Fruit fly (Drosophila melanogaster) whole organism, embryonic: ENCODE data around the gene Cap-D2.

Experiments used
- ATbp ChIP-seq: fragments of 200-800 bp; sonication (Bioruptor generic); optimal IDR thresholded peaks from 2 replicates; lab custom pipeline; 2017; ENCODE audit warnings: missing biosample characterization, mild to moderate bottlenecking, missing genetic modification characterization, missing genetic modification reagents
- Ada2b ChIP-seq: fragments of 200-800 bp; sonication (Bioruptor generic); IDR thresholded peaks from 2 replicates; pipeline ENCODE4 v1.3.6; 2022; ENCODE audit warnings: missing biosample characterization, missing genetic modification characterization
- C15 ChIP-seq: fragments of 200-800 bp; sonication (Bioruptor generic); IDR thresholded peaks from 3 replicates; pipeline ENCODE4 v1.3.6; 2022; ENCODE audit warnings: missing biosample characterization, missing genetic modification characterization
- CG10462 ChIP-seq: fragments of 200-800 bp; sonication (Bioruptor generic); optimal IDR thresholded peaks from 2 replicates; lab custom pipeline; 2016; ENCODE audit warnings: missing biosample characterization, missing genetic modification characterization
- CG12299 ChIP-seq: fragments of 200-800 bp; sonication (Bioruptor generic); optimal IDR thresholded peaks from 2 replicates; lab custom pipeline; 2018; ENCODE audit warnings: missing biosample characterization, mild to moderate bottlenecking, missing genetic modification characterization
- CG13287 ChIP-seq: fragments of 200-800 bp; sonication (Bioruptor generic); IDR thresholded peaks from 2 replicates; pipeline ENCODE4 v1.3.6; 2022; ENCODE audit warnings: missing biosample characterization, missing genetic modification characterization; ENCODE audit not compliant: partially characterized antibody
- CG15696 ChIP-seq: fragments of 200-800 bp; sonication (Bioruptor generic); optimal IDR thresholded peaks from 2 replicates; lab custom pipeline; 2019; ENCODE audit warnings: missing biosample characterization, mild to moderate bottlenecking, missing genetic modification characterization, moderate library complexity
- CG1603 ChIP-seq: fragments of 200-800 bp; sonication (Bioruptor generic); optimal IDR thresholded peaks from 2 replicates; lab custom pipeline; 2019; ENCODE audit warnings: missing biosample characterization, mild to moderate bottlenecking, missing genetic modification characterization, moderate library complexity
- CG1647 ChIP-seq: fragments of 200-800 bp; sonication (Bioruptor generic); optimal IDR thresholded peaks from 3 replicates; lab custom pipeline; 2016; ENCODE audit warnings: missing biosample characterization, missing genetic modification characterization
- CG16779 ChIP-seq: fragments of 200-800 bp; sonication (Bioruptor generic); IDR thresholded peaks from 2 replicates; pipeline ENCODE4 v1.3.6; 2022; ENCODE audit warnings: missing biosample characterization, missing genetic modification characterization
- CG16813 ChIP-seq: fragments of 200-800 bp; sonication (Bioruptor generic); IDR thresholded peaks from 3 replicates; pipeline ENCODE4 v1.3.6; 2022; ENCODE audit warnings: missing biosample characterization, missing genetic modification characterization; ENCODE audit not compliant: partially characterized antibody
- CG17568 ChIP-seq: fragments of 200-800 bp; sonication (Bioruptor generic); optimal IDR thresholded peaks from 2 replicates; lab custom pipeline; 2018; ENCODE audit warnings: missing biosample characterization, mild to moderate bottlenecking, missing genetic modification characterization, moderate library complexity
- CG2116 ChIP-seq: fragments of 200-800 bp; sonication (Bioruptor generic); optimal IDR thresholded peaks from 3 replicates; lab custom pipeline; 2018; ENCODE audit warnings: missing biosample characterization, mild to moderate bottlenecking, missing genetic modification characterization
- CG3281 ChIP-seq: fragments of 200-800 bp; sonication (Bioruptor generic); optimal IDR thresholded peaks from 3 replicates; lab custom pipeline; 2017; ENCODE audit warnings: missing biosample characterization, mild to moderate bottlenecking, missing genetic modification characterization
- CG4328 ChIP-seq: fragments of 200-800 bp; sonication (Bioruptor generic); optimal IDR thresholded peaks from 3 replicates; lab custom pipeline; 2017; ENCODE audit warnings: missing biosample characterization, missing genetic modification reagents, missing genetic modification characterization
- CG6175 ChIP-seq: fragments of 200-800 bp; sonication (Bioruptor generic); IDR thresholded peaks from 3 replicates; pipeline ENCODE4 v1.3.6; 2022; ENCODE audit warnings: missing biosample characterization, missing genetic modification characterization
- CG6689 ChIP-seq: fragments of 200-800 bp; sonication (Bioruptor generic); IDR thresholded peaks from 2 replicates; pipeline ENCODE4 v1.3.6; 2022; ENCODE audit warnings: missing biosample characterization, missing genetic modification characterization
- CG8359 ChIP-seq: fragments of 200-800 bp; sonication (Bioruptor generic); optimal IDR thresholded peaks from 2 replicates; lab custom pipeline; 2017; ENCODE audit warnings: missing biosample characterization, mild to moderate bottlenecking, missing genetic modification characterization, borderline replicate concordance
- CkIIα-i1 ChIP-seq: fragments of 200-800 bp; sonication (Bioruptor generic); IDR thresholded peaks from 2 replicates; pipeline ENCODE4 v1.3.6; 2022; ENCODE audit warnings: missing biosample characterization, missing genetic modification characterization
- D ChIP-seq, 2 experiments: fragments of 200-800 bp in 1 of 2; fragments of >200 bp in 1 of 2; sonication (Bioruptor generic) in 1 of 2; optimal IDR thresholded peaks; 2 replicates in 1 of 2; 3 replicates in 1 of 2; lab custom pipeline; 2017; ENCODE audit warnings: mild to moderate bottlenecking in 1 of 2, missing biosample characterization in 1 of 2, missing genetic modification characterization in 1 of 2, missing genetic modification reagents in 1 of 2
- Dad ChIP-seq: fragments of 200-800 bp; sonication (Bioruptor generic); optimal IDR thresholded peaks from 3 replicates; lab custom pipeline; 2016; ENCODE audit warnings: missing biosample characterization, missing genetic modification characterization
- Dfd ChIP-seq, 2 experiments: fragments of >200 bp; optimal IDR thresholded peaks; 2 replicates each; lab custom pipeline; 2017; ENCODE audit warnings: missing biosample characterization in 2 of 2, missing genetic modification characterization in 2 of 2
- MBD-R2 ChIP-seq: fragments of 200-800 bp; sonication (Bioruptor generic); IDR thresholded peaks from 2 replicates; pipeline ENCODE4 v1.3.6; 2022; ENCODE audit warnings: missing biosample characterization, missing genetic modification characterization
- MESR4 ChIP-seq: fragments of 200-800 bp; sonication (Bioruptor generic); optimal IDR thresholded peaks from 2 replicates; lab custom pipeline; 2018; ENCODE audit warnings: missing biosample characterization, mild to moderate bottlenecking, missing genetic modification characterization, moderate library complexity
- Nf-YC ChIP-seq: fragments of 200-800 bp; optimal IDR thresholded peaks from 3 replicates; lab custom pipeline; 2019; ENCODE audit warnings: missing biosample characterization, mild to moderate bottlenecking, missing genetic modification characterization, moderate library complexity
- Rfx ChIP-seq: fragments of 200-800 bp; sonication (Bioruptor generic); IDR thresholded peaks from 2 replicates; pipeline ENCODE4 v1.3.6; 2022; ENCODE audit warnings: missing biosample characterization, missing genetic modification characterization
- Vsx1 ChIP-seq: fragments of 200-800 bp; sonication (Bioruptor generic); optimal IDR thresholded peaks from 2 replicates; lab custom pipeline; 2017; ENCODE audit warnings: missing biosample characterization, mild to moderate bottlenecking, missing genetic modification characterization, missing genetic modification reagents
- Xrp1 ChIP-seq: fragments of 200-800 bp; sonication (Bioruptor generic); IDR thresholded peaks from 2 replicates; pipeline ENCODE4 v1.3.6; 2022; ENCODE audit warnings: missing biosample characterization, missing genetic modification characterization
- amos ChIP-seq: fragments of 200-800 bp; sonication (Bioruptor generic); IDR thresholded peaks from 2 replicates; pipeline ENCODE4 v1.3.6; 2022; ENCODE audit warnings: missing biosample characterization, missing genetic modification characterization; ENCODE audit not compliant: partially characterized antibody
- az2 ChIP-seq: fragments of 200-800 bp; sonication (Bioruptor generic); optimal IDR thresholded peaks from 3 replicates; lab custom pipeline; 2016; ENCODE audit warnings: missing biosample characterization, missing genetic modification characterization
- bab2 ChIP-seq: fragments of 200-800 bp; sonication (Bioruptor generic); optimal IDR thresholded peaks from 2 replicates; lab custom pipeline; 2016; ENCODE audit warnings: missing biosample characterization, missing genetic modification characterization
- bsh ChIP-seq, 2 experiments: fragments of 200-800 bp; sonication (Bioruptor generic); optimal IDR thresholded peaks; 2 replicates each; lab custom pipeline; 2017 to 2018; ENCODE audit warnings: mild to moderate bottlenecking in 2 of 2, missing biosample characterization in 2 of 2, missing genetic modification characterization in 2 of 2, moderate library complexity in 1 of 2
- caup ChIP-seq: fragments of 200-800 bp; sonication (Bioruptor generic); optimal IDR thresholded peaks from 3 replicates; lab custom pipeline; 2017; ENCODE audit warnings: missing biosample characterization, mild to moderate bottlenecking, missing genetic modification characterization, moderate library complexity; ENCODE audit not compliant: severe bottlenecking
- cg ChIP-seq: fragments of 200-800 bp; sonication (Bioruptor generic); optimal IDR thresholded peaks from 3 replicates; lab custom pipeline; 2019; ENCODE audit warnings: missing biosample characterization, mild to moderate bottlenecking, missing genetic modification characterization, moderate library complexity
- cwo ChIP-seq: fragments of 200-800 bp; sonication (Bioruptor generic); optimal IDR thresholded peaks from 3 replicates; lab custom pipeline; 2017; ENCODE audit warnings: missing biosample characterization, missing genetic modification characterization, mild to moderate bottlenecking, moderate library complexity, missing genetic modification reagents
- dimm ChIP-seq: fragments of 200-800 bp; sonication (Bioruptor generic); IDR thresholded peaks from 2 replicates; pipeline ENCODE4 v1.3.6; 2022; ENCODE audit warnings: missing biosample characterization, missing genetic modification characterization
- disco-r ChIP-seq: fragments of 200-800 bp; sonication (Bioruptor generic); optimal IDR thresholded peaks from 2 replicates; lab custom pipeline; 2016; ENCODE audit warnings: missing biosample characterization, missing genetic modification characterization
- dpn ChIP-seq, 2 experiments: fragments of 200-800 bp; sonication (Bioruptor generic); optimal IDR thresholded peaks; 3 replicates each; lab custom pipeline; 2016; ENCODE audit warnings: missing biosample characterization in 2 of 2, missing genetic modification characterization in 2 of 2
- eve ChIP-seq, 2 experiments: fragments of >200 bp; optimal IDR thresholded peaks; 2 replicates each; lab custom pipeline; 2017; ENCODE audit warnings: missing biosample characterization in 2 of 2, missing genetic modification characterization in 2 of 2
- fu2 ChIP-seq: fragments of 200-800 bp; sonication (Bioruptor generic); optimal IDR thresholded peaks from 2 replicates; lab custom pipeline; 2016; ENCODE audit warnings: missing biosample characterization, missing genetic modification characterization
- gcm2 ChIP-seq: fragments of 200-800 bp; sonication (Bioruptor generic); optimal IDR thresholded peaks from 2 replicates; lab custom pipeline; 2016; ENCODE audit warnings: missing biosample characterization, missing genetic modification characterization
- insv ChIP-seq, 2 experiments: fragments of 200-800 bp; sonication (Bioruptor generic); optimal IDR thresholded peaks; 3 replicates each; lab custom pipeline; 2016 to 2018; ENCODE audit warnings: missing biosample characterization in 2 of 2, missing genetic modification characterization in 2 of 2
- lbe ChIP-seq: fragments of 200-800 bp; sonication (Bioruptor generic); optimal IDR thresholded peaks from 2 replicates; lab custom pipeline; 2016; ENCODE audit warnings: missing biosample characterization, mild to moderate bottlenecking, missing genetic modification characterization
- pfk ChIP-seq: fragments of 200-800 bp; sonication (Bioruptor generic); optimal IDR thresholded peaks from 2 replicates; lab custom pipeline; 2018; ENCODE audit warnings: missing biosample characterization, mild to moderate bottlenecking, missing genetic modification characterization, moderate library complexity
- sr ChIP-seq: fragments of 200-800 bp; sonication (Bioruptor generic); IDR thresholded peaks from 3 replicates; pipeline ENCODE4 v1.3.6; 2022; ENCODE audit warnings: missing biosample characterization, missing genetic modification characterization
- tna ChIP-seq: fragments of 200-800 bp; sonication (Bioruptor generic); IDR thresholded peaks from 2 replicates; pipeline ENCODE4 v1.3.6; 2022; ENCODE audit warnings: missing biosample characterization, missing genetic modification characterization; ENCODE audit not compliant: partially characterized antibody
- ttk ChIP-seq: fragments of 200-800 bp; sonication (Bioruptor generic); IDR thresholded peaks from 2 replicates; pipeline ENCODE4 v2.1.2; 2022; ENCODE audit warnings: missing biosample characterization, missing genetic modification characterization
- unpg ChIP-seq: fragments of 200-800 bp; sonication (Bioruptor generic); optimal IDR thresholded peaks from 3 replicates; lab custom pipeline; 2018; ENCODE audit warnings: missing biosample characterization, mild to moderate bottlenecking, missing genetic modification characterization, moderate library complexity
- vvl ChIP-seq: fragments of 200-800 bp; sonication (Bioruptor generic); IDR thresholded peaks from 2 replicates; pipeline ENCODE4 v1.3.6; 2022; ENCODE audit warnings: missing biosample characterization, missing genetic modification characterization
- wek ChIP-seq: fragments of 200-800 bp; sonication (Bioruptor generic); optimal IDR thresholded peaks from 3 replicates; lab custom pipeline; 2018; ENCODE audit warnings: missing biosample characterization, mild to moderate bottlenecking, missing genetic modification characterization, moderate library complexity

Cap-D2 gene

DNA sequence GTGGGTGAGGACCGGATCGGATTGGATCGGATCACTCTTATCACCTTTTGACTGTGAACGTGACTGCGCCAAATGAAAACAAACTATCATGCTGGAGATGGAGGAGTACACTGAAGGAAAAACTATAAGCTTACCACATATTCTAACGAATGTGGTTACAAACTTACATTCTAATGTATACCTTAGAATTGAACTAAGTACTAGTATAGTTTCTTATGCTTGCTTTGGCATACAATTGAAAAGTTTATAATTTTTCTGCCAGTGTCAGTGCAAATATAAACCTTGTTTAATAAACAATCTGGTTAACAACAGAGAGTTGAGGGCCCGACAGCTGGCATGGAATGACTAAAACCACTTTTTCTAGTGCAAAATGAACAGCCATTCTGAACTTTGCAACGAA, 42.1 kb downstream of the Cap-D2 start (continued):
- TF ChIP-seq Xrp1 (peak; percentile 30; the same call in 1 of the 2 replicates), CG15696 (tag; lab: Kevin White, UChicago) (no peak), cwo (peak; percentile 24), sr (GFP tag; lab: Robert Waterston, UW) (no peak), caup (GFP tag; lab: Kevin White, UChicago) (no peak), amos (GFP tag; lab: Robert Waterston, UW) (no peak), dpn (GFP tag; optimal IDR thresholded peaks at IDR 0.05; lab: Kevin White, UChicago) (peak in 1 of 2 experiments; percentile 17), D (optimal IDR thresholded peaks at IDR 0.05; lab: Kevin White, UChicago) (no peak), D (GFP tag; optimal IDR thresholded peaks at IDR 0.05; lab: Kevin White, UChicago) (no peak), fu2 (GFP tag; lab: Kevin White, UChicago) (no peak), CG17568 (GFP tag; lab: Kevin White, UChicago) (no peak), insv (GFP tag; optimal IDR thresholded peaks at IDR 0.05; lab: Kevin White, UChicago) (no peak), CG6689 (0 out of 2 replicates have a peak, but pooled peaks have one; percentile 22), disco-r (GFP tag; lab: Kevin White, UChicago) (no peak), CG16813 (GFP tag; lab: Robert Waterston, UW) (no peak), CkIIα-i1 (GFP tag; lab: Robert Waterston, UW) (no peak), CG16779 (GFP tag; lab: Robert Waterston, UW) (no peak), tna (GFP tag; lab: Robert Waterston, UW) (no peak), MESR4 (GFP tag; lab: Kevin White, UChicago) (no peak), CG13287 (GFP tag; lab: Robert Waterston, UW) (no peak), CG3281 (no peak), CG8359 (GFP tag; lab: Kevin White, UChicago) (no peak), Dad (no peak), ATbp (GFP tag; lab: Kevin White, UChicago) (peak; percentile 63), CG6175 (GFP tag; lab: Robert Waterston, UW) (no peak), CG1647 (GFP tag; lab: Kevin White, UChicago) (no peak), Vsx1 (GFP tag; lab: Kevin White, UChicago) (no peak), lbe (GFP tag; lab: Kevin White, UChicago) (no peak), Ada2b (GFP tag; lab: Robert Waterston, UW) (no peak), Nf-YC (no peak), CG1603 (tag; lab: Kevin White, UChicago) (peak; percentile 59), C15 (no peak), bsh (GFP tag; optimal IDR thresholded peaks at IDR 0.05; lab: Kevin White, UChicago) (peak in 1 of 2 experiments; percentile 47), gcm2 (GFP tag; lab: Kevin White, UChicago) (no peak), pfk (GFP tag; lab: Kevin White, UChicago) (no peak), MBD-R2 (GFP tag; lab: Robert Waterston, UW) (no peak), ttk (GFP tag; lab: Robert Waterston, UW) (peak; percentile 64), Dfd (GFP tag; optimal IDR thresholded peaks at IDR 0.05; lab: Kevin White, UChicago) (no peak), cg (no peak), unpg (GFP tag; lab: Kevin White, UChicago) (peak; percentile 64), Rfx (GFP tag; lab: Robert Waterston, UW) (no peak), CG4328 (GFP tag; lab: Kevin White, UChicago) (no peak), vvl (GFP tag; lab: Robert Waterston, UW) (peak; percentile 51), wek (GFP tag; lab: Kevin White, UChicago) (no peak), az2 (GFP tag; lab: Kevin White, UChicago) (no peak), eve (GFP tag; optimal IDR thresholded peaks at IDR 0.05; lab: Kevin White, UChicago) (no peak), bab2 (GFP tag; lab: Kevin White, UChicago) (peak; percentile 31), CG12299 (tag; lab: Kevin White, UChicago) (no peak), CG10462 (GFP tag; lab: Kevin White, UChicago) (no peak), CG2116 (GFP tag; lab: Kevin White, UChicago) (no peak), dimm (no peak)
